Fruit fly (Drosophila melanogaster) whole organism, embryonic: ENCODE measurements around the gene CG45676.

ENCODE experiments used
- BtbVII ChIP-seq: fragments of 200-800 bp; sonication (Bioruptor generic); optimal IDR thresholded peaks from 3 replicates; lab custom pipeline; 2017; ENCODE audit warnings: missing biosample characterization, mild to moderate bottlenecking, missing genetic modification characterization
- CG10366 ChIP-seq: fragments of 200-800 bp; sonication (Bioruptor generic); IDR thresholded peaks from 2 replicates; pipeline ENCODE4 v1.3.6; 2022; ENCODE audit warnings: missing biosample characterization, missing genetic modification characterization
- CG11093 ChIP-seq: fragments of 200-800 bp; sonication (Bioruptor generic); IDR thresholded peaks from 3 replicates; pipeline ENCODE4 v1.3.6; 2022; ENCODE audit warnings: missing biosample characterization, missing genetic modification characterization
- CG11695 ChIP-seq: fragments of 200-800 bp; sonication (Bioruptor generic); IDR thresholded peaks from 3 replicates; pipeline ENCODE4 v1.3.6; 2022; ENCODE audit warnings: missing biosample characterization, missing genetic modification characterization
- CG12391 ChIP-seq: fragments of 200-800 bp; sonication (Bioruptor generic); optimal IDR thresholded peaks from 3 replicates; lab custom pipeline; 2018; ENCODE audit warnings: missing biosample characterization, mild to moderate bottlenecking, missing genetic modification characterization, moderate library complexity
- CG17385 ChIP-seq: fragments of 200-800 bp; sonication (Bioruptor generic); optimal IDR thresholded peaks from 3 replicates; lab custom pipeline; 2018; ENCODE audit warnings: missing biosample characterization, mild to moderate bottlenecking, missing genetic modification characterization
- CG18011 ChIP-seq: fragments of 200-800 bp; sonication (Bioruptor generic); optimal IDR thresholded peaks from 2 replicates; lab custom pipeline; 2017; ENCODE audit warnings: missing biosample characterization, missing genetic modification characterization, mild to moderate bottlenecking, moderate library complexity, missing genotype
- CG18262 ChIP-seq: fragments of 200-800 bp; optimal IDR thresholded peaks from 3 replicates; lab custom pipeline; 2019; ENCODE audit warnings: missing biosample characterization, mild to moderate bottlenecking, missing genetic modification characterization, moderate library complexity
- CG2129 ChIP-seq: fragments of 200-800 bp; sonication (Bioruptor generic); IDR thresholded peaks from 2 replicates; pipeline ENCODE4 v1.3.6; 2022; ENCODE audit warnings: missing biosample characterization, missing genetic modification characterization; ENCODE audit not compliant: partially characterized antibody
- CG2199 ChIP-seq: fragments of 200-800 bp; sonication (Bioruptor generic); IDR thresholded peaks from 3 replicates; pipeline ENCODE4 v1.3.6; 2022; ENCODE audit warnings: missing biosample characterization, missing genetic modification characterization
- CG32532 ChIP-seq: fragments of 200-800 bp; sonication (Bioruptor generic); IDR thresholded peaks from 2 replicates; pipeline ENCODE4 v1.3.6; 2022; ENCODE audit warnings: missing biosample characterization, missing genetic modification characterization
- CG3281 ChIP-seq: fragments of 200-800 bp; sonication (Bioruptor generic); optimal IDR thresholded peaks from 3 replicates; lab custom pipeline; 2017; ENCODE audit warnings: missing biosample characterization, mild to moderate bottlenecking, missing genetic modification characterization
- CG4328 ChIP-seq: fragments of 200-800 bp; sonication (Bioruptor generic); optimal IDR thresholded peaks from 3 replicates; lab custom pipeline; 2017; ENCODE audit warnings: missing biosample characterization, missing genetic modification reagents, missing genetic modification characterization
- CG7745 ChIP-seq: fragments of 200-800 bp; sonication (Bioruptor generic); optimal IDR thresholded peaks from 2 replicates; lab custom pipeline; 2018; ENCODE audit warnings: missing biosample characterization, mild to moderate bottlenecking, missing genetic modification characterization, moderate library complexity
- CG8478 ChIP-seq: fragments of >200 bp; optimal IDR thresholded peaks from 2 replicates; lab custom pipeline; 2018
- CG9437 ChIP-seq: fragments of 200-800 bp; sonication (Bioruptor generic); optimal IDR thresholded peaks from 2 replicates; lab custom pipeline; 2018; ENCODE audit warnings: missing biosample characterization, mild to moderate bottlenecking, missing genetic modification characterization
- CG9609 ChIP-seq: fragments of 200-800 bp; sonication (Bioruptor generic); optimal IDR thresholded peaks from 3 replicates; lab custom pipeline; 2016; ENCODE audit warnings: missing biosample characterization, missing genetic modification characterization
- CoRest ChIP-seq: fragments of 200-800 bp; sonication (Bioruptor generic); optimal IDR thresholded peaks from 3 replicates; lab custom pipeline; 2018; ENCODE audit warnings: missing biosample characterization, mild to moderate bottlenecking, missing genetic modification characterization, moderate library complexity
- D ChIP-seq, 2 experiments: fragments of 200-800 bp in 1 of 2; fragments of >200 bp in 1 of 2; sonication (Bioruptor generic) in 1 of 2; optimal IDR thresholded peaks; 2 replicates in 1 of 2; 3 replicates in 1 of 2; lab custom pipeline; 2017; ENCODE audit warnings: mild to moderate bottlenecking in 1 of 2, missing biosample characterization in 1 of 2, missing genetic modification characterization in 1 of 2, missing genetic modification reagents in 1 of 2
- E2f2 ChIP-seq: fragments of 200-800 bp; sonication (Bioruptor generic); IDR thresholded peaks from 2 replicates; pipeline ENCODE4 v1.3.6; 2022; ENCODE audit warnings: missing biosample characterization, missing genetic modification characterization
- Fer1 ChIP-seq: fragments of 200-800 bp; sonication (Bioruptor generic); optimal IDR thresholded peaks from 2 replicates; lab custom pipeline; 2017; ENCODE audit warnings: missing biosample characterization, mild to moderate bottlenecking, missing genetic modification characterization
- Fer2 ChIP-seq: fragments of 200-800 bp; sonication (Bioruptor generic); optimal IDR thresholded peaks from 2 replicates; lab custom pipeline; 2018; ENCODE audit warnings: missing biosample characterization, mild to moderate bottlenecking, missing genetic modification characterization, moderate library complexity
- GATAe ChIP-seq: fragments of 200-800 bp; sonication (Bioruptor generic); conservative IDR thresholded peaks from 2 replicates; pipeline ENCODE4 v1.3.6; 2022; ENCODE audit warnings: missing biosample characterization, missing genetic modification characterization
- Gsc ChIP-seq: fragments of 200-800 bp; sonication (Bioruptor generic); IDR thresholded peaks from 2 replicates; pipeline ENCODE4 v1.3.6; 2022; ENCODE audit warnings: missing biosample characterization, missing genetic modification characterization
- Hr78 ChIP-seq, 2 experiments: fragments of 200-800 bp in 1 of 2; fragments of >200 bp in 1 of 2; sonication (Bioruptor generic) in 1 of 2; optimal IDR thresholded peaks; 2 replicates each; lab custom pipeline; 2017 to 2019; ENCODE audit warnings: missing biosample characterization in 2 of 2, missing genetic modification characterization in 2 of 2, mild to moderate bottlenecking in 1 of 2, moderate library complexity in 1 of 2
- Mrtf ChIP-seq: fragments of 200-800 bp; sonication (Bioruptor generic); IDR thresholded peaks from 3 replicates; pipeline ENCODE4 v1.3.6; 2022; ENCODE audit warnings: missing biosample characterization, missing genetic modification characterization
- NK7.1 ChIP-seq: fragments of 200-800 bp; sonication (Bioruptor generic); optimal IDR thresholded peaks from 3 replicates; lab custom pipeline; 2016; ENCODE audit warnings: missing biosample characterization, missing genetic modification characterization
- Scr ChIP-seq: fragments of 200-800 bp; sonication (Bioruptor generic); IDR thresholded peaks from 2 replicates; pipeline ENCODE4 v1.3.6; 2022; ENCODE audit warnings: missing biosample characterization, missing genetic modification characterization; ENCODE audit not compliant: partially characterized antibody
- Spps ChIP-seq: fragments of 200-800 bp; sonication (Bioruptor generic); optimal IDR thresholded peaks from 2 replicates; lab custom pipeline; 2018; ENCODE audit warnings: missing biosample characterization, mild to moderate bottlenecking, missing genetic modification characterization
- Vsx1 ChIP-seq: fragments of 200-800 bp; sonication (Bioruptor generic); optimal IDR thresholded peaks from 2 replicates; lab custom pipeline; 2017; ENCODE audit warnings: missing biosample characterization, mild to moderate bottlenecking, missing genetic modification characterization, missing genetic modification reagents
- Xbp1 ChIP-seq: fragments of 200-800 bp; sonication (Bioruptor generic); optimal IDR thresholded peaks from 3 replicates; lab custom pipeline; 2016; ENCODE audit warnings: missing biosample characterization, mild to moderate bottlenecking, missing genetic modification characterization
- YL-1 ChIP-seq: fragments of 200-800 bp; sonication (Bioruptor generic); optimal IDR thresholded peaks from 3 replicates; lab custom pipeline; 2017; ENCODE audit warnings: missing biosample characterization, mild to moderate bottlenecking, missing genetic modification characterization
- br ChIP-seq: fragments of >200 bp; optimal IDR thresholded peaks from 2 replicates; lab custom pipeline; 2017
- ci ChIP-seq: fragments of 200-800 bp; sonication (Bioruptor generic); IDR thresholded peaks from 3 replicates; pipeline ENCODE4 v1.3.6; 2022; ENCODE audit warnings: missing biosample characterization, missing genetic modification characterization
- corto ChIP-seq: fragments of 200-800 bp; sonication (Bioruptor generic); optimal IDR thresholded peaks from 2 replicates; lab custom pipeline; 2016; ENCODE audit warnings: missing biosample characterization, mild to moderate bottlenecking, missing genetic modification characterization, moderate library complexity
- crc ChIP-seq: fragments of 200-800 bp; sonication (Bioruptor generic); optimal IDR thresholded peaks from 2 replicates; lab custom pipeline; 2016; ENCODE audit warnings: missing biosample characterization, missing genetic modification characterization
- croc ChIP-seq: fragments of 200-800 bp; sonication (Bioruptor generic); conservative IDR thresholded peaks from 3 replicates; pipeline ENCODE4 v1.3.6; 2022; ENCODE audit warnings: missing biosample characterization, missing genetic modification characterization
- gro ChIP-seq: fragments of 200-800 bp; sonication (Bioruptor generic); optimal IDR thresholded peaks from 2 replicates; lab custom pipeline; 2016; ENCODE audit warnings: missing biosample characterization, missing genetic modification characterization
- her ChIP-seq: fragments of 200-800 bp; sonication (Bioruptor generic); optimal IDR thresholded peaks from 2 replicates; lab custom pipeline; 2016; ENCODE audit warnings: missing biosample characterization, missing genetic modification characterization
- insv ChIP-seq, 2 experiments: fragments of 200-800 bp; sonication (Bioruptor generic); optimal IDR thresholded peaks; 3 replicates each; lab custom pipeline; 2016 to 2018; ENCODE audit warnings: missing biosample characterization in 2 of 2, missing genetic modification characterization in 2 of 2
- ken ChIP-seq: fragments of 200-800 bp; sonication (Bioruptor generic); IDR thresholded peaks from 3 replicates; pipeline ENCODE4 v1.3.6; 2022; ENCODE audit warnings: missing biosample characterization, missing genetic modification characterization
- kni ChIP-seq: fragments of 200-800 bp; sonication (Bioruptor generic); optimal IDR thresholded peaks from 3 replicates; lab custom pipeline; 2017; ENCODE audit warnings: mild to moderate bottlenecking, missing biosample characterization, missing genetic modification reagents, missing genetic modification characterization
- onecut ChIP-seq: fragments of 200-800 bp; sonication (Bioruptor generic); IDR thresholded peaks from 2 replicates; pipeline ENCODE4 v1.3.6; 2022; ENCODE audit warnings: missing biosample characterization, missing genetic modification characterization
- pan ChIP-seq, 4 experiments: fragments of >200 bp in 3 of 4; fragments of 200-800 bp in 1 of 4; sonication (Bioruptor generic) in 1 of 4; optimal IDR thresholded peaks in 3 of 4; IDR thresholded peaks in 1 of 4; 2 replicates each; pipeline versions ENCODE4 v1.3.6 to Lab custom; 2017 to 2022; ENCODE audit warnings: missing biosample characterization in 2 of 4, missing genetic modification characterization in 2 of 4, mixed read lengths in 1 of 4
- phol ChIP-seq: fragments of 200-800 bp; sonication (Bioruptor generic); optimal IDR thresholded peaks from 3 replicates; lab custom pipeline; 2018; ENCODE audit warnings: missing biosample characterization, mild to moderate bottlenecking, missing genetic modification characterization, moderate library complexity
- psq ChIP-seq: fragments of 200-800 bp; sonication (Bioruptor generic); optimal IDR thresholded peaks from 2 replicates; lab custom pipeline; 2017; ENCODE audit warnings: missing biosample characterization, missing genetic modification characterization
- sima ChIP-seq: fragments of 200-800 bp; sonication (Bioruptor generic); optimal IDR thresholded peaks from 2 replicates; lab custom pipeline; 2016; ENCODE audit warnings: missing biosample characterization, missing genetic modification characterization
- slbo ChIP-seq: fragments of 200-800 bp; sonication (Bioruptor generic); IDR thresholded peaks from 2 replicates; pipeline ENCODE4 v1.3.6; 2022; ENCODE audit warnings: missing biosample characterization, missing genetic modification characterization
- trh ChIP-seq: fragments of 200-800 bp; sonication (Bioruptor generic); optimal IDR thresholded peaks from 2 replicates; lab custom pipeline; 2016; ENCODE audit warnings: missing biosample characterization, missing genetic modification characterization
- z ChIP-seq: fragments of 200-800 bp; sonication (Bioruptor generic); IDR thresholded peaks from 3 replicates; pipeline ENCODE4 v1.3.6; 2022; ENCODE audit warnings: missing biosample characterization, missing genetic modification characterization

The CG45676 gene

dm6 chr3R:11409667-11410137 is 9.0 kb upstream of the CG45676 start, which contains the start of the genes mgr and Irbp (continued):
- TF ChIP-seq CG11093 (GFP tag; lab: Robert Waterston, UW) = peak; percentile 79; the same call in 2 of the 3 replicates
- peak; percentile 97 for TF ChIP-seq slbo (GFP tag; lab: Robert Waterston, UW)
- TF ChIP-seq Gsc (GFP tag; lab: Robert Waterston, UW) = peak; percentile 53
- TF ChIP-seq CG7745 (tag; lab: Kevin White, UChicago) = peak; percentile 53
- TF ChIP-seq Mrtf (GFP tag; lab: Robert Waterston, UW) = no peak; the same call in 2 of the 3 replicates
- peak; percentile 95 for TF ChIP-seq ci (GFP tag; lab: Robert Waterston, UW)
- TF ChIP-seq croc (GFP tag; lab: Robert Waterston, UW) = peak; percentile 87
- TF ChIP-seq CG4328 = peak; percentile 69
- peak; percentile 89 for TF ChIP-seq Xbp1 (GFP tag; lab: Kevin White, UChicago)
- peak; percentile 22 for TF ChIP-seq CG9609 (GFP tag; lab: Kevin White, UChicago)
- no peak for TF ChIP-seq D (optimal IDR thresholded peaks at IDR 0.05; lab: Kevin White, UChicago)
- TF ChIP-seq D (GFP tag; optimal IDR thresholded peaks at IDR 0.05; lab: Kevin White, UChicago) = peak; percentile 83
- TF ChIP-seq CG9437 = peak; percentile 76
- no peak for TF ChIP-seq Vsx1 (GFP tag; lab: Kevin White, UChicago)
- TF ChIP-seq CG18262 (tag; lab: Kevin White, UChicago) = peak; percentile 93
- no peak for TF ChIP-seq Hr78 (GFP tag; optimal IDR thresholded peaks at IDR 0.05; lab: Kevin White, UChicago)
- peak in 1 of 2 experiments; percentile 48 for TF ChIP-seq insv (GFP tag; optimal IDR thresholded peaks at IDR 0.05; lab: Kevin White, UChicago)
- no peak for TF ChIP-seq CG8478 (lab: Kevin White, UChicago)
- no peak for TF ChIP-seq br (lab: Kevin White, UChicago)
- no peak for TF ChIP-seq corto (GFP tag; lab: Kevin White, UChicago)
- TF ChIP-seq CG10366 = peak; percentile 94
- no peak for TF ChIP-seq sima (GFP tag; lab: Kevin White, UChicago)
- TF ChIP-seq CG2199 (GFP tag; lab: Robert Waterston, UW) = peak; percentile 81; the same call in 1 of the 3 replicates
- TF ChIP-seq CG17385 (GFP tag; lab: Kevin White, UChicago) = peak; percentile 86
- TF ChIP-seq z (GFP tag; lab: Robert Waterston, UW) = no peak
- peak; percentile 93 for TF ChIP-seq Spps (tag; lab: Kevin White, UChicago)
- TF ChIP-seq CG12391 (tag; lab: Kevin White, UChicago) = peak; percentile 97
- peak; percentile 91 for TF ChIP-seq CG11695 (GFP tag; lab: Robert Waterston, UW)
- TF ChIP-seq CG3281 (GFP tag; lab: Kevin White, UChicago) = no peak
- peak; percentile 83 for TF ChIP-seq Fer2 (tag; lab: Kevin White, UChicago)
- TF ChIP-seq NK7.1 (GFP tag; lab: Kevin White, UChicago) = no peak
- no peak for TF ChIP-seq Fer1 (GFP tag; lab: Kevin White, UChicago)
- peak; percentile 93 for TF ChIP-seq YL-1
- TF ChIP-seq E2f2 (GFP tag; lab: Robert Waterston, UW) = peak; percentile 87
- TF ChIP-seq CoRest (tag; lab: Kevin White, UChicago) = peak; percentile 93
- TF ChIP-seq trh (GFP tag; lab: Kevin White, UChicago) = peak; percentile 73
- TF ChIP-seq psq (GFP tag; lab: Kevin White, UChicago) = peak; percentile 80
- TF ChIP-seq CG2129 (GFP tag; lab: Robert Waterston, UW) = peak; percentile 79
- TF ChIP-seq gro (GFP tag; lab: Kevin White, UChicago) = no peak
- peak; percentile 90 for TF ChIP-seq Scr (GFP tag; lab: Robert Waterston, UW)
- TF ChIP-seq phol (tag; lab: Kevin White, UChicago) = peak; percentile 93
- TF ChIP-seq CG18011 = peak; percentile 83
- TF ChIP-seq BtbVII (GFP tag; lab: Kevin White, UChicago) = peak; percentile 82
- no peak for TF ChIP-seq crc (GFP tag; lab: Kevin White, UChicago)
- peak; percentile 79 for TF ChIP-seq onecut (GFP tag; lab: Robert Waterston, UW)
- peak; percentile 96 for TF ChIP-seq CG32532
- TF ChIP-seq GATAe = peak; percentile 86
- no peak for TF ChIP-seq her (GFP tag; lab: Kevin White, UChicago)
- TF ChIP-seq ken (GFP tag; lab: Robert Waterston, UW) = peak; percentile 86
- no peak for TF ChIP-seq kni (GFP tag; lab: Kevin White, UChicago)
- no peak for TF ChIP-seq pan (optimal IDR thresholded peaks at IDR 0.05; lab: Kevin White, UChicago)
- peak in 1 of 2 experiments; percentile 96 for TF ChIP-seq pan (GFP tag; optimal IDR thresholded peaks at IDR 0.05 in 1 of 2, IDR thresholded peaks at IDR 0.05 in 1 of 2)
